Worm (Caenorhabditis elegans): ENCODE data around the gene cyp-25A3.

cyp-25A3 gene

ce11 chrIII:3800240-3800933 lies 39.1 kb downstream of the cyp-25A3 start, which contains the start of gene mtm-3 (continued):
- TF ChIP-seq attf-3 (GFP tag; conservative IDR thresholded peaks at IDR 0.05) (no peak), ZK185.1 (tag; optimal IDR thresholded peaks at IDR 0.05; ENCODE audit: poor library complexity, severe bottlenecking) (no peak), F33H1.4 (GFP tag; IDR thresholded peaks at IDR 0.05) (peak; percentile 80)

ce11 chrIII:3799213-3799612 lies 40.3 kb downstream of the cyp-25A3 start:
- no peak for TF ChIP-seq hsf-1 (GFP tag; IDR thresholded peaks at IDR 0.05)
- TF ChIP-seq ztf-18 (tag; optimal IDR thresholded peaks at IDR 0.05) = no peak
- TF ChIP-seq nhr-80 (tag; optimal IDR thresholded peaks at IDR 0.05) = peak; percentile 59
- TF ChIP-seq hlh-26 (GFP tag; conservative IDR thresholded peaks at IDR 0.05) = no peak
- TF ChIP-seq dox-1 (GFP tag; IDR thresholded peaks at IDR 0.05) = peak; percentile 56
- TF ChIP-seq madf-3 (GFP tag; IDR thresholded peaks at IDR 0.05) = 0 out of 2 replicates have a peak, but pooled peaks have one; percentile 21
- 0 out of 2 replicates have a peak, but pooled peaks have one; percentile 5 for TF ChIP-seq F33H1.4 (GFP tag; IDR thresholded peaks at IDR 0.05)
- TF ChIP-seq K11D2.4 (GFP tag; IDR thresholded peaks at IDR 0.05) = peak; percentile 46; the same call in 1 of the 2 replicates
- peak; percentile 56 for TF ChIP-seq ama-1 (optimal IDR thresholded peaks at IDR 0.05)
- TF ChIP-seq ama-1 (GFP tag; optimal IDR thresholded peaks at IDR 0.05) = no peak
- no peak for TF ChIP-seq aptf-2 (GFP tag; conservative IDR thresholded peaks at IDR 0.05)
- no peak for TF ChIP-seq let-607 (tag; optimal IDR thresholded peaks at IDR 0.05)
- no peak for TF ChIP-seq rec-8 (tag; optimal IDR thresholded peaks at IDR 0.05)
- TF ChIP-seq snpc-4 (GFP tag; optimal IDR thresholded peaks at IDR 0.05) = no peak
- TF ChIP-seq snpc-4 (tag; optimal IDR thresholded peaks at IDR 0.05) = peak in 1 of 4 experiments; percentile 0
- no peak for TF ChIP-seq mes-4 (tag; optimal IDR thresholded peaks at IDR 0.05)
- TF ChIP-seq egl-18 (GFP tag; IDR thresholded peaks at IDR 0.05) = no peak
- no peak for TF ChIP-seq repo-1 (tag; optimal IDR thresholded peaks at IDR 0.05)
- no peak; the same call in 1 of the 2 replicates for TF ChIP-seq zfh-2 (GFP tag; conservative IDR thresholded peaks at IDR 0.05)
- TF ChIP-seq unc-62 (GFP tag; optimal IDR thresholded peaks at IDR 0.05) = no peak
- TF ChIP-seq tbp1 (GFP tag; optimal IDR thresholded peaks at IDR 0.05) = peak; percentile 30
- TF ChIP-seq cebp-1 (GFP tag; IDR thresholded peaks at IDR 0.05) = no peak
- peak; percentile 25 for TF ChIP-seq cebp-1 (tag; optimal IDR thresholded peaks at IDR 0.05)
- no peak for TF ChIP-seq snpc-1.1 (tag; optimal IDR thresholded peaks at IDR 0.05; ENCODE audit: insufficient read depth)
- TF ChIP-seq hrde-1 (tag; optimal IDR thresholded peaks at IDR 0.05; ENCODE audit: borderline replicate concordance) = no peak
- no peak for TF ChIP-seq die-1 (tag; optimal IDR thresholded peaks at IDR 0.05)
- no peak for TF ChIP-seq pha-4 (tag; optimal IDR thresholded peaks at IDR 0.05)
- peak; percentile 41 for TF ChIP-seq ztf-26 (tag; optimal IDR thresholded peaks at IDR 0.05)
- peak; percentile 39 for TF ChIP-seq attf-5 (GFP tag; optimal IDR thresholded peaks at IDR 0.05)
- peak; percentile 42; the same call in 1 of the 2 replicates for TF ChIP-seq hmg-1.2 (GFP tag; IDR thresholded peaks at IDR 0.05)
- no peak; the same call in 1 of the 2 replicates for TF ChIP-seq mcd-1 (GFP tag; IDR thresholded peaks at IDR 0.05)
- peak; percentile 39 for TF ChIP-seq somi-1 (GFP tag; optimal IDR thresholded peaks at IDR 0.05)
- peak; percentile 61; the same call in 1 of the 2 replicates for TF ChIP-seq B0336.3 (GFP tag; IDR thresholded peaks at IDR 0.05)

ce11 chrIII:3798416-3798815 lies 41.1 kb downstream of the cyp-25A3 start:
- TF ChIP-seq pha-4 (tag; optimal IDR thresholded peaks at IDR 0.05) (no peak), nfyb-1 (GFP tag; IDR thresholded peaks at IDR 0.05) (peak; percentile 93), ceh-91 (GFP tag; IDR thresholded peaks at IDR 0.05) (no peak)

All from whole organism, young adult.